Worm (Caenorhabditis elegans): Measurements from ENCODE around the gene mcd-1.

mcd-1 gene

DNA sequence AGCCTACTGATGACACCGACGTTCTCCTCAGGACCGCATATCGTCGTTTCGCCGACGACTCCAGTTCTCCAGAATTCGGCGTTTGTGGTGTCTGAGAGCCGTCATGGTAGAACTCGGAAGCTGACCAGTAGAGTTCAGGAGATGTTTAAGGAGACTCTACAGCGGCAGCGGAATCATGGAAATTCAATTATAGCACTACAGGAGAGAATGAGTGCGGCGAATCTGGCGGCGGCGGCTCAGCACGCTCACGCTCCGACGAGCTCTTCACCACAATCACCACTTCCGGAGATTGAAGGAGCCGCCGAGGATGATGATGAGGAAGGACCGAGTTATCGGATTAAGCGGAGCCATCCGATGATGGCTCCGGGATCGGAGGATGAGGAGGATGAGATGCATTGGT, 8.8 kb upstream of the mcd-1 start:
- TF ChIP-seq ama-1 (optimal IDR thresholded peaks at IDR 0.05) (no peak), lsy-2 (tag; optimal IDR thresholded peaks at IDR 0.05) (no peak), peb-1 (tag; optimal IDR thresholded peaks at IDR 0.05) (no peak), blmp-1 (tag; optimal IDR thresholded peaks at IDR 0.05; ENCODE audit: insufficient read depth) (no peak), mbf-1 (tag; optimal IDR thresholded peaks at IDR 0.05) (no peak), nhr-237 (tag; optimal IDR thresholded peaks at IDR 0.05) (no peak), ceh-16 (tag; optimal IDR thresholded peaks at IDR 0.05) (no peak), nhr-6 (tag; optimal IDR thresholded peaks at IDR 0.05) (no peak), R02D3.7 (tag; optimal IDR thresholded peaks at IDR 0.05) (no peak), ztf-11 (tag; optimal IDR thresholded peaks at IDR 0.05) (no peak), nhr-10 (tag; optimal IDR thresholded peaks at IDR 0.05) (no peak), egl-27 (tag; optimal IDR thresholded peaks at IDR 0.05) (no peak), alr-1 (tag; optimal IDR thresholded peaks at IDR 0.05) (no peak), sma-3 (GFP tag; optimal IDR thresholded peaks at IDR 0.05) (no peak), lin-11 (tag; optimal IDR thresholded peaks at IDR 0.05) (no peak), nhr-11 (tag; optimal IDR thresholded peaks at IDR 0.05) (no peak), ZK546.5 (tag; optimal IDR thresholded peaks at IDR 0.05) (no peak)

DNA sequence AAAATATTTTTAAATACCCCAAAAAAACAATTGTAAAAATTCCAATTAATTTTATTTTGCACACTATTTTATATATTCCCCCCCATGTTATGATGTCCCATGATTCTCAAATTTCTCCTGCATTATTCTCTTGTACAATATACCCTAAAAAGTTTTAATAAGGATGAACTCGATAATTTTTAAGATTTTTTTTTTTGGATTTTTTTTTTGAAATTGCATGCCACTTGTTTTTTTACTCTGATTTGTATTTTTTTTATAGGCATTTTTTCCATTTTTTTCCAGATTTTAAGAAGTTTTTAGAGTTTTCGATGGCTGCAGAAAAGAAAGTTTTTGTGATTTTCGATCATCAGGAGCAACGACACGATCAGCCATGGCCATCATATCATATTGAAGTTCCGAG, 5.9 kb upstream of the mcd-1 start, which contains the start of gene hda-10:
Gene hda-10 (plus strand): TSS at position 301 of the 400 bp plus-strand sequence.
- TF ChIP-seq lin-11 (tag; optimal IDR thresholded peaks at IDR 0.05) (no peak), zag-1 (tag; optimal IDR thresholded peaks at IDR 0.05) (no peak), nhr-25 (tag; optimal IDR thresholded peaks at IDR 0.05) (no peak), Y55F3AM.14 (GFP tag; optimal IDR thresholded peaks at IDR 0.05) (no peak), C34F6.9 (tag; optimal IDR thresholded peaks at IDR 0.05) (no peak), nhr-11 (tag; optimal IDR thresholded peaks at IDR 0.05) (no peak)

DNA sequence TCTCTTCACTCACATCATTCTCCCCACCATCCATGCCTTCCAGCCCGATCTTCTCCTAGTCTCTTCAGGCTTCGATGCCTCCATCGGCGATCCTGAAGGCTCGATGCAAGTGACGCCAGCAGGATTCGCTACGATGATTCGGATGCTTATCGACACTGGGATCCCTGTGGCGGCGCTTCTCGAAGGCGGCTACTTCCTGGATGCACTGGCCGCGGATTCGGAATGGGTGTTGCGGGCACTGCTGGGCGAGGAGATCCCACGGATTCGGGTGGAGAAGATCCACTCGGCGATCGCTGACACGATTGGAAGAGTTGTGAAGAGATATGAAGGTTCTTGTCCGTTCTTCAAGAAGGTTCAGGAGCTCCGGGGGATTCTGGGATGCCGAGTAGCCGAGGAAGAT, 1.9 kb upstream of the mcd-1 start:
- TF ChIP-seq ZK546.5 (tag; optimal IDR thresholded peaks at IDR 0.05) (no peak), crh-2 (tag; optimal IDR thresholded peaks at IDR 0.05) (no peak), nhr-6 (tag; optimal IDR thresholded peaks at IDR 0.05) (no peak), egl-27 (tag; optimal IDR thresholded peaks at IDR 0.05) (no peak), ama-1 (optimal IDR thresholded peaks at IDR 0.05) (no peak), lin-13 (GFP tag; optimal IDR thresholded peaks at IDR 0.05) (no peak), lin-39 (tag; optimal IDR thresholded peaks at IDR 0.05) (no peak), nhr-237 (tag; optimal IDR thresholded peaks at IDR 0.05) (no peak), F13H6.1 (tag; optimal IDR thresholded peaks at IDR 0.05) (no peak), ztf-1 (GFP tag; conservative IDR thresholded peaks at IDR 0.05) (no peak), mab-5 (tag; optimal IDR thresholded peaks at IDR 0.05) (no peak), sem-4 (tag; optimal IDR thresholded peaks at IDR 0.05) (no peak), nhr-11 (tag; optimal IDR thresholded peaks at IDR 0.05) (no peak), alr-1 (tag; optimal IDR thresholded peaks at IDR 0.05) (no peak), nhr-25 (tag; optimal IDR thresholded peaks at IDR 0.05) (no peak), nhr-12 (tag; optimal IDR thresholded peaks at IDR 0.05) (no peak), unc-39 (tag; optimal IDR thresholded peaks at IDR 0.05) (no peak), dmd-4 (tag; optimal IDR thresholded peaks at IDR 0.05) (no peak), lsy-2 (tag; optimal IDR thresholded peaks at IDR 0.05) (no peak), C34F6.9 (tag; optimal IDR thresholded peaks at IDR 0.05) (no peak)

DNA sequence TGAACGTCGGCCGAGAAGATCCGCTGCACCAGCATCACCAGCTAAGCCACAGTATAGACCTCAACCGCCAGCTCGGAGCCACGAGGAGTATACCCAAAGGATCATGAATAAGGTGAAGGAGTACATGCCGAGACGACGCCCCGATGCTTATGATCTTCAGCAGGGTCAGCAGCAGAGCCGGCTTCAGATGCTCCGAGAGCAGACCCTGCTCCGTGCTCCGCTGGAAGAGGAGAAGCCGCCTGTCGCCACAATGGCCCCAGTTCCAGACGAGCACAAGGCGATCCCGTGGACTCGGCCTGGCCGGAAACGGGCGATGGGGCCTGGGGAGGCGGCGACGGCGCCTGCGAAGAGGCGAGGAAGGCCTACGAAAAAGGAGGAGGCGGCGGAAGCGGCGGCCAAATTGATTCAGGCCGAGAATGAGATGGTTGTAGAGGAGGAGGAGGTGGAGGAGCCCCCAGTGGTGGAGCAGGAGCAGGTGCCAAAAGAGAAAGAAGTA, 8.0 kb downstream of the mcd-1 start:
- TF ChIP-seq lin-11 (tag; optimal IDR thresholded peaks at IDR 0.05): no peak
- no peak for TF ChIP-seq crh-2 (tag; optimal IDR thresholded peaks at IDR 0.05)
- no peak for TF ChIP-seq skn-1 (tag; optimal IDR thresholded peaks at IDR 0.05)
- TF ChIP-seq nhr-237 (tag; optimal IDR thresholded peaks at IDR 0.05): no peak
- TF ChIP-seq fos-1 (tag; optimal IDR thresholded peaks at IDR 0.05): no peak
- no peak for TF ChIP-seq F13H6.1 (tag; optimal IDR thresholded peaks at IDR 0.05)
- no peak for TF ChIP-seq elt-3 (tag; optimal IDR thresholded peaks at IDR 0.05)
- TF ChIP-seq sem-4 (tag; optimal IDR thresholded peaks at IDR 0.05): no peak
- no peak for TF ChIP-seq ceh-82 (tag; optimal IDR thresholded peaks at IDR 0.05)
- TF ChIP-seq peb-1 (tag; optimal IDR thresholded peaks at IDR 0.05): no peak
- no peak for TF ChIP-seq nhr-129 (tag; optimal IDR thresholded peaks at IDR 0.05)
- no peak for TF ChIP-seq unc-39 (tag; optimal IDR thresholded peaks at IDR 0.05)
- no peak for TF ChIP-seq nhr-6 (tag; optimal IDR thresholded peaks at IDR 0.05)
- TF ChIP-seq ceh-16 (tag; optimal IDR thresholded peaks at IDR 0.05): no peak
- TF ChIP-seq ZK546.5 (tag; optimal IDR thresholded peaks at IDR 0.05): no peak
- no peak for TF ChIP-seq nhr-77 (tag; optimal IDR thresholded peaks at IDR 0.05)
- no peak for TF ChIP-seq nhr-12 (tag; optimal IDR thresholded peaks at IDR 0.05)
- TF ChIP-seq egl-27 (tag; optimal IDR thresholded peaks at IDR 0.05): no peak
- TF ChIP-seq alr-1 (tag; optimal IDR thresholded peaks at IDR 0.05): no peak
- TF ChIP-seq sma-9 (GFP tag; optimal IDR thresholded peaks at IDR 0.05): no peak
- TF ChIP-seq sma-9 (tag; optimal IDR thresholded peaks at IDR 0.05): no peak

Data from whole organism, L2 larva.